Worm (Caenorhabditis elegans) whole organism, young adult: Measurements from ENCODE around the gene Y71H2B.11.
"Not testable (repeated sequence)": the region's sequence is repeated elsewhere in the genome, so short reads cannot be mapped to it uniquely, and the experiment has no call there.

Source experiments
- B0035.1 ChIP-seq: sonication (generic microtip); optimal IDR thresholded peaks from 2 replicates; lab custom pipeline; 2016; ENCODE audit warnings: missing genetic modification characterization, mild to moderate bottlenecking, missing compliant biosample characterization, missing genotype, missing genetic modification reagents
- B0261.1 ChIP-seq: sonication (generic microtip); optimal IDR thresholded peaks from 2 replicates; lab custom pipeline; 2016; ENCODE audit warnings: mild to moderate bottlenecking, missing genetic modification characterization, moderate library complexity, missing compliant biosample characterization
- C06A6.2 ChIP-seq: fragments of 200-800 bp; sonication (Bioruptor generic); conservative IDR thresholded peaks from 2 replicates; pipeline ENCODE4 v1.3.6; 2022; ENCODE audit warnings: missing genetic modification characterization, missing compliant biosample characterization
- D2030.7 ChIP-seq: fragments of 200-800 bp; sonication (Bioruptor generic); IDR thresholded peaks from 2 replicates; pipeline ENCODE4 v1.3.6; 2022; ENCODE audit warnings: missing genetic modification reagents, missing genetic modification characterization, missing compliant biosample characterization
- F33H1.4 ChIP-seq: fragments of 200-800 bp; sonication (Bioruptor generic); IDR thresholded peaks from 2 replicates; pipeline ENCODE4 v1.3.6; 2022; ENCODE audit warnings: missing genetic modification reagents, missing genetic modification characterization, missing compliant biosample characterization
- Y95B8A.8 ChIP-seq: fragments of 200-800 bp; sonication (Bioruptor generic); IDR thresholded peaks from 2 replicates; pipeline ENCODE4 v1.3.6; 2022; ENCODE audit warnings: missing genetic modification reagents, missing genetic modification characterization, missing compliant biosample characterization
- aptf-2 ChIP-seq: fragments of 200-800 bp; sonication (Bioruptor generic); conservative IDR thresholded peaks from 2 replicates; pipeline ENCODE4 v1.3.6; 2022; ENCODE audit warnings: missing genetic modification reagents, missing genetic modification characterization, missing compliant biosample characterization
- cebp-1 ChIP-seq, 2 experiments: fragments of 200-800 bp in 1 of 2; sonication (Bioruptor generic) in 1 of 2; sonication (generic microtip) in 1 of 2; IDR thresholded peaks in 1 of 2; optimal IDR thresholded peaks in 1 of 2; 2 replicates each; pipeline versions ENCODE4 v1.3.6 to Lab custom; 2017 to 2022; ENCODE audit warnings: missing compliant biosample characterization in 2 of 2, missing genetic modification characterization in 2 of 2, mild to moderate bottlenecking in 1 of 2, missing genetic modification reagents in 1 of 2, moderate library complexity in 1 of 2
- cebp-2 ChIP-seq: fragments of 200-800 bp; sonication (Bioruptor generic); IDR thresholded peaks from 2 replicates; pipeline ENCODE4 v1.3.6; 2022; ENCODE audit warnings: missing genetic modification characterization, missing compliant biosample characterization
- chd-7 ChIP-seq: sonication (generic microtip); optimal IDR thresholded peaks from 2 replicates; lab custom pipeline; 2016; ENCODE audit warnings: mild to moderate bottlenecking, missing genetic modification characterization, moderate library complexity, missing compliant biosample characterization
- efl-1 ChIP-seq: fragments of 150-350 bp; optimal IDR thresholded peaks from 2 replicates; lab custom pipeline; 2014; ENCODE audit warnings: missing biosample characterization, missing genetic modification reagents, missing genetic modification characterization
- egrh-3 ChIP-seq: fragments of 200-800 bp; sonication (Bioruptor generic); IDR thresholded peaks from 2 replicates; pipeline ENCODE4 v1.3.6; 2022; ENCODE audit warnings: missing genetic modification reagents, missing genetic modification characterization, missing compliant biosample characterization
- ekl-4 ChIP-seq: fragments of 200-800 bp; sonication (Bioruptor generic); IDR thresholded peaks from 2 replicates; pipeline ENCODE4 v1.3.6; 2022; ENCODE audit warnings: missing genetic modification reagents, missing genetic modification characterization, missing compliant biosample characterization
- gei-17 ChIP-seq: fragments of 200-800 bp; sonication (Bioruptor generic); optimal IDR thresholded peaks from 2 replicates; lab custom pipeline; 2018; ENCODE audit warnings: mild to moderate bottlenecking, missing genetic modification characterization, missing compliant biosample characterization
- hmg-20 ChIP-seq: fragments of 200-800 bp; sonication (Bioruptor generic); IDR thresholded peaks from 2 replicates; pipeline ENCODE4 v1.3.6; 2022; ENCODE audit warnings: missing genetic modification reagents, missing genetic modification characterization, missing compliant biosample characterization
- lin-35 ChIP-seq, 3 experiments: fragments of 150-350 bp in 2 of 3; sonication (generic microtip) in 1 of 3; optimal IDR thresholded peaks; 2 replicates each; lab custom pipeline; 2014 to 2018; ENCODE audit warnings: missing biosample characterization in 3 of 3, missing genetic modification characterization in 3 of 3, missing genetic modification reagents in 3 of 3
- lin-54 ChIP-seq: fragments of 200-800 bp; sonication (Bioruptor generic); optimal IDR thresholded peaks from 2 replicates; lab custom pipeline; 2018; ENCODE audit warnings: mild to moderate bottlenecking, missing genetic modification characterization, missing compliant biosample characterization
- lsl-1 ChIP-seq: fragments of 200-800 bp; sonication (Bioruptor generic); optimal IDR thresholded peaks from 2 replicates; lab custom pipeline; 2018; ENCODE audit warnings: mild to moderate bottlenecking, missing genetic modification characterization, moderate library complexity, missing compliant biosample characterization
- madf-6 ChIP-seq: fragments of 200-800 bp; sonication (Bioruptor generic); IDR thresholded peaks from 2 replicates; pipeline ENCODE4 v1.3.6; 2022; ENCODE audit warnings: missing genetic modification reagents, missing genetic modification characterization, missing compliant biosample characterization
- madf-8 ChIP-seq: fragments of 200-800 bp; sonication (Bioruptor generic); conservative IDR thresholded peaks from 2 replicates; pipeline ENCODE4 v1.3.6; 2022; ENCODE audit warnings: missing genetic modification reagents, missing genetic modification characterization, missing compliant biosample characterization
- mcd-1 ChIP-seq: fragments of 200-800 bp; sonication (Bioruptor generic); IDR thresholded peaks from 2 replicates; pipeline ENCODE4 v1.3.6; 2022; ENCODE audit warnings: missing genetic modification reagents, missing genetic modification characterization, missing compliant biosample characterization
- mes-4 ChIP-seq: sonication (generic microtip); optimal IDR thresholded peaks from 2 replicates; lab custom pipeline; 2016; ENCODE audit warnings: missing genotype, missing genetic modification characterization, missing compliant biosample characterization
- nhr-27 ChIP-seq: fragments of 200-800 bp; sonication (Bioruptor generic); optimal IDR thresholded peaks from 2 replicates; lab custom pipeline; 2018; ENCODE audit warnings: mild to moderate bottlenecking, missing genetic modification characterization, moderate library complexity, missing compliant biosample characterization
- repo-1 ChIP-seq: sonication (generic microtip); optimal IDR thresholded peaks from 2 replicates; lab custom pipeline; 2017; ENCODE audit warnings: mild to moderate bottlenecking, missing genetic modification characterization, missing compliant biosample characterization
- snpc-1.3 ChIP-seq: sonication (generic microtip); optimal IDR thresholded peaks from 2 replicates; lab custom pipeline; 2017; ENCODE audit warnings: missing genetic modification characterization, mild to moderate bottlenecking, missing compliant biosample characterization, antibody characterized with exemption, moderate library complexity, missing genotype, missing genetic modification reagents; ENCODE audit not compliant: insufficient read depth
- snpc-3.4 ChIP-seq: sonication (generic microtip); optimal IDR thresholded peaks from 2 replicates; lab custom pipeline; 2017; ENCODE audit warnings: missing genetic modification characterization, mild to moderate bottlenecking, missing compliant biosample characterization, antibody characterized with exemption, moderate library complexity, missing genotype, missing genetic modification reagents
- snpc-4 ChIP-seq, 5 experiments: fragments of 150-350 bp in 1 of 5; sonication (generic microtip) in 4 of 5; optimal IDR thresholded peaks; 2 replicates each; lab custom pipeline; 2014 to 2018; ENCODE audit warnings: missing genetic modification characterization in 5 of 5, missing biosample characterization in 3 of 5, antibody characterized with exemption in 2 of 5, mild to moderate bottlenecking in 2 of 5, missing compliant biosample characterization in 2 of 5, missing genotype in 2 of 5, moderate library complexity in 2 of 5, missing genetic modification reagents in 1 of 5
- somi-1 ChIP-seq: fragments of 200-800 bp; sonication (Bioruptor generic); optimal IDR thresholded peaks from 2 replicates; lab custom pipeline; 2018; ENCODE audit warnings: mild to moderate bottlenecking, missing genetic modification characterization, missing compliant biosample characterization
- tbp1 ChIP-seq: fragments of 200-800 bp; sonication (Bioruptor generic); optimal IDR thresholded peaks from 2 replicates; lab custom pipeline; 2018; ENCODE audit warnings: mild to moderate bottlenecking, missing genetic modification characterization, missing compliant biosample characterization
- unc-130 ChIP-seq: sonication (generic microtip); optimal IDR thresholded peaks from 2 replicates; lab custom pipeline; 2016; ENCODE audit warnings: missing genetic modification reagents, missing genetic modification characterization, missing compliant biosample characterization
- zfh-2 ChIP-seq: fragments of 200-800 bp; sonication (Bioruptor generic); conservative IDR thresholded peaks from 2 replicates; pipeline ENCODE4 v1.3.6; 2022; ENCODE audit warnings: missing genetic modification reagents, missing genetic modification characterization, missing compliant biosample characterization
- ztf-28 ChIP-seq: fragments of 200-800 bp; sonication (Bioruptor generic); IDR thresholded peaks from 2 replicates; pipeline ENCODE4 v1.3.6; 2022; ENCODE audit warnings: missing genetic modification reagents, missing genetic modification characterization, missing compliant biosample characterization

Y71H2B.11 gene

DNA sequence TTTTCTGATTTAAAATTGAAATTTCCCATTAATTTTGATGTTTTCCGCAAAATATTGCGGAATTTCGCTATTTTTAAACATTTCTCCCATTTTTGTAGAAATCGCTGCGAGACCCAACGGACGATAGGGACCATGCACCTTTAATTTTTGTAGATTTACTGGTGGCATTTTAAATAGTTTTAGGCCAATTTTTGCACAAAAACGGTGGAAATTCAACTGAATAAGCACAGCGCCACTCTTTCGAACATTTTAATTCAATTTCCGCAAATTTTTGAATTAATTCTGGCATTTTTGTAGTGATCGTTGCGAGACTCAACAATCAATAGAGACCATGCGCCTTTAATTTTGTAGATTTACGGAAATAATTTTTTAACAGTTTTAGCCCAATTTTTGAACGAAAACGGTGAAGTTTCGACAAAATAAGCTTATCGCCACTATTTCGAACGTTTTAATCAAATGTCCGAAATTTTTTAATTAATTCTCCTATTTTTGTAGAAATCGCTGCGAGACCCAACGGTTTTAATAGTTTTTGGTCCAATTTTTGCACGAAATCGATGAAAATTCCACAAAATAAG, 5.2 kb upstream of the Y71H2B.11 start (continued):
- TF ChIP-seq D2030.7 (GFP tag; lab: Robert Waterston, UW) (peak; percentile 53), repo-1 (no peak)

DNA sequence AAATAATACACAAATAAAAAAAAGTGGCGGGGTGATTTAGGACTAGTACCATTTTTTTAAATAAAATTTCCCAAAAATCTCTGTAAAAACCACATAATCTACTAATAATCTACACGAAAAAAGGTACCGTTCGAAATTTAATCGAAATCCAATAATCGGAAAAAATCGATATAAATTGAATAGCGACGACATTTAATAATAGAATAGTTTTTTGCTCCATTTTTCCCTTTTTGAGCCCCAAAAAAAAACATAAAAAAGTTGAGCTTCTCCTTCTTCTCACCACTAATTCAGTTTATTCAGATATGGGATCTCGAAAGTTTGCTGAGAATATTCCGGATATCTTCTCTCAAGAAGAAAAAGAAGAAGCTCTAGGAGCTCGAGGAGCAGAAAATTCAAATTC, 3.9 kb downstream of the Y71H2B.11 start, which contains the start of gene Y71H2B.5:
Y71H2B.5 (plus strand) TSS at position 301 of the 400 bp plus-strand sequence.
- TF ChIP-seq snpc-1.3 (tag; lab: Kevin White, UChicago); madf-8 (GFP tag; lab: Robert Waterston, UW); B0261.1 (tag; lab: Kevin White, UChicago): not testable (repeated sequence)

DNA sequence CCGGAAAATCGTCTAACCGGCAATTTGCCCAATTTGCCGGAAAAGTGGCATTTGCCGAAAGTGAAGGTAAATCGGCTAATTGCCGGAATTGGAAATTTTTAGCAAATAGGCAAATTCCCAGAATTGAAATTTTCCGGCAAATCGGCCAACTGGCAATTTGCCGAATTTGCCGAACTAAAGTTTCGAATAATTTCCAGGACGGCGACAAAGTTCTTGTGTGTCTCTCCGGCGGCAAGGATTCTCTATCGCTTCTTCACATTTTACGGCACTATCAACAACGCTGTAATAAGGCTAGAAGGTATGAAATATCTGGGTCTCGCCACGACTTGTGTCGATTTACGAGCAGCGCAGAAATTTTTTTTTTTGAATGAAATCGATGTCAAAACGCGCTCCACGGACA, 12.4 kb downstream of the Y71H2B.11 start:
- no peak for TF ChIP-seq ekl-4 (GFP tag; lab: Robert Waterston, UW)
- no peak for TF ChIP-seq C06A6.2 (GFP tag; lab: Robert Waterston, UW)
- no peak for TF ChIP-seq lsl-1 (GFP tag; lab: Kevin White, UChicago)
- TF ChIP-seq cebp-2 (GFP tag; lab: Robert Waterston, UW) = no peak
- TF ChIP-seq snpc-3.4 (tag; lab: Kevin White, UChicago) = no peak
- no peak for TF ChIP-seq tbp1
- TF ChIP-seq B0035.1 (tag; lab: Kevin White, UChicago) = no peak
- no peak for TF ChIP-seq gei-17 (GFP tag; lab: Kevin White, UChicago)
- TF ChIP-seq cebp-1 (GFP tag; IDR thresholded peaks at IDR 0.05; lab: Robert Waterston, UW) = no peak
- no peak for TF ChIP-seq cebp-1 (tag; optimal IDR thresholded peaks at IDR 0.05; lab: Kevin White, UChicago)
- TF ChIP-seq snpc-4 (GFP tag; optimal IDR thresholded peaks at IDR 0.05; lab: Kevin White, UChicago) = no peak
- TF ChIP-seq snpc-4 (tag; optimal IDR thresholded peaks at IDR 0.05; lab: Kevin White, UChicago) = no peak
- no peak for TF ChIP-seq repo-1
- TF ChIP-seq zfh-2 (GFP tag; lab: Robert Waterston, UW) = no peak
- TF ChIP-seq mes-4 (tag; lab: Kevin White, UChicago) = no peak
- no peak for TF ChIP-seq aptf-2 (GFP tag; lab: Robert Waterston, UW)
- no peak for TF ChIP-seq unc-130
- no peak for TF ChIP-seq nhr-27 (tag; lab: Kevin White, UChicago)

DNA sequence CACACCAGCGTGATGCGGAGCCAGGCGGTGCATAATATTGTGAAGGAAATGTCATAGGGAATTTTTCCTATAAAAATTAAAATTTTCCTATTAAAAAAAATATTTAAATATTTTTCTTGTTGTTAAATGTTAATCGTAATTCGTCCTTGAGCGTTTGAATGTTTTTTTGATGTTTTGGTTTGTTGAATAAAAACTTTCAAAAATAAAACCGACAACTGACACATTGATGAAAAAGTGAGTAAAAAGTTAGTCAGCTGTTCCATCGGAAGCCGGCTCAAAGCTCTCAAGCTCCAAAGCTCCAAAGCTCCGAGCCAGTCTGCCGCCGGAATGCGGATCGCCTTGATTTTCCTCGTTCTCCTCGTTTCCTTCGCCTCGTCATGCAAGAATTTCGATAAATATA, 14.9 kb downstream of the Y71H2B.11 start, which contains the start of gene Y71H2B.4:
Y71H2B.4 (plus strand) TSS at position 301 of the 400 bp plus-strand sequence.
- TF ChIP-seq hmg-20 (GFP tag; lab: Robert Waterston, UW) = no peak
- TF ChIP-seq zfh-2 (GFP tag; lab: Robert Waterston, UW) = 0 out of 2 replicates have a peak, but pooled peaks have one; percentile 38
- TF ChIP-seq somi-1 (GFP tag; lab: Kevin White, UChicago) = no peak
- no peak for TF ChIP-seq Y95B8A.8 (GFP tag; lab: Robert Waterston, UW)
- TF ChIP-seq lin-54 (GFP tag; lab: Kevin White, UChicago) = no peak
- no peak for TF ChIP-seq ztf-28
- TF ChIP-seq chd-7 (tag; lab: Kevin White, UChicago) = no peak
- TF ChIP-seq, all 124 proteins: peak for 1

DNA sequence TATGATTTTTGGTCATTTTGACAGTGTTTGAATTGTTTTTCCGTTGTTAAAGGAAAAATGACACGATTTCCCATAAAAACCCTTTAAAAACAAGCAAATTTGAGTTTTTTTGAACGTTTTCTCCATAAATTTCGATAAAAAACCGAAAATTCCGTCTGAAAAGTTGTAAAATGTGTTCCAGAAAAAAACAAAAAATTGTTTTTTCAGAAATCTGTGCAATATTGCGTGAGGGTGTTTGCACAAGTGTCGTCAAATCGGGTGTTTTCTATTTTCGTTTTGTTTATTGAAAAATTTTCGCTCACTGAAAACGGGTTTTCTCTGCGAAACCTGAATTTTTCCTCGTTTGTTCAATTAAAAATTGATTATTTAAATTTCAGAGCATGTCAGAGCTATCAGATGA, 15.8 kb downstream of the Y71H2B.11 start, which contains the start of gene ppfr-4:
ppfr-4 (plus strand) TSS at position 378 of the 400 bp plus-strand sequence.
- TF ChIP-seq efl-1 (GFP tag; lab: Kevin White, UChicago) (no peak), madf-6 (GFP tag; lab: Robert Waterston, UW) (0 out of 2 replicates have a peak, but pooled peaks have one; percentile 34), F33H1.4 (peak; percentile 20; the same call in 1 of the 2 replicates), mcd-1 (GFP tag; lab: Robert Waterston, UW) (peak; percentile 13; the same call in 1 of the 2 replicates), lin-35 (GFP tag; optimal IDR thresholded peaks at IDR 0.05; lab: Kevin White, UChicago) (peak in 1 of 3 experiments; percentile 56), egrh-3 (GFP tag; lab: Robert Waterston, UW) (no peak)
